Worm (Caenorhabditis elegans): Measurements from ENCODE around the gene abu-11.

The abu-11 gene

DNA sequence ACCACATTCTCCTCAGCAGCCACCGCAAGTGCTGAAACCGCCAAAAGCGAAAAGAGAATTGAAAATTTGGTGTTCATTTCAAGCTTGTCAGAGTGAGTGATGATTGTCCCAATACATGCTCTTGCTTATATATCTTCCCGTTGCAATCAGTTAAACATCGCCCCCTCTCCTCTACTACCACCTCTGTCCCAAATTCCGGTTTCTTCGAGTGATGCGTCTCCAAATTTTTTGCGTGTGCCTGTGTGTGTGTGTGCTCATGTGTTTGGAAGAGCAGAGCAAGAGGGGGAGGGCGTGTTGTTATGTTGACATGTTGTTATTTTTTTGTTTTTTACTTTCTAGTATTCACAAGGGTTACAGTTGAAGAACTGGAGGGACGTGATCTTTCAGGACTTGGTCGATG, at the start of gene abu-11:
Gene abu-11 (minus strand): TSS at position 101 of the 400 bp plus-strand sequence.
- TF ChIP-seq nhr-48 (tag; optimal IDR thresholded peaks at IDR 0.05), result no peak

DNA sequence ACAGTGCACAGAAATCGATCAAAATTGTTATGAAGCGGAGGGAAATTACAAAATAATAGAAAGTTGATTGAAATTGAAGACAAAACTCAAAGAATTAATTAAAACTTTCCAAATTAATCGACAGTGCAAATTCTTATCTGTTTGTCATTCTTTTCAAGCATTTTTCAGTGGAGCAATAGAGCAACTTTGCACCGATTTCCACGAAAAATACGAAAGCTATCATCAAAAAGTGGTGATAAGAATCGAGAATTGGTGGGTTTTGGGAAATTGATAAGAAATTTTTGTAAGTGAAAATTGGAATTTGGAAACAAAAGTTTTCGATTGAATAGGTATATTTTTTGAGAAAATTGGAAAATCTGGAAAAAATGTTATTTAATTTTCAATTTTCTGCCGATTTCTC, 45.7 kb upstream of the abu-11 start:
- TF ChIP-seq nhr-28 (tag; optimal IDR thresholded peaks at IDR 0.05), result peak; percentile 73
- TF ChIP-seq madf-9 (GFP tag; conservative IDR thresholded peaks at IDR 0.05), result no peak
- TF ChIP-seq hlh-11 (tag; optimal IDR thresholded peaks at IDR 0.05), result peak; percentile 25
- TF ChIP-seq php-3 (GFP tag; IDR thresholded peaks at IDR 0.05), result no peak
- peak; percentile 56 for TF ChIP-seq lin-38 (GFP tag; IDR thresholded peaks at IDR 0.05)
- no peak for TF ChIP-seq daf-16 (GFP tag; optimal IDR thresholded peaks at IDR 0.05)
- TF ChIP-seq daf-16 (tag; optimal IDR thresholded peaks at IDR 0.05), result peak; percentile 39
- no peak for TF ChIP-seq Y48G9A.11 (GFP tag; IDR thresholded peaks at IDR 0.05)
- TF ChIP-seq unc-62 (GFP tag; optimal IDR thresholded peaks at IDR 0.05 in 1 of 2), result peak in 1 of 2 experiments; percentile 19
- no peak for TF ChIP-seq unc-62 (tag; optimal IDR thresholded peaks at IDR 0.05)
- TF ChIP-seq pqm-1 (tag; optimal IDR thresholded peaks at IDR 0.05), result peak; percentile 100
- peak; percentile 43 for TF ChIP-seq nhr-77 (tag; optimal IDR thresholded peaks at IDR 0.05)
- peak; percentile 48 for TF ChIP-seq dve-1 (tag; optimal IDR thresholded peaks at IDR 0.05; ENCODE audit: insufficient read depth)
- TF ChIP-seq dmd-6 (GFP tag; IDR thresholded peaks at IDR 0.05), result peak; percentile 62

DNA sequence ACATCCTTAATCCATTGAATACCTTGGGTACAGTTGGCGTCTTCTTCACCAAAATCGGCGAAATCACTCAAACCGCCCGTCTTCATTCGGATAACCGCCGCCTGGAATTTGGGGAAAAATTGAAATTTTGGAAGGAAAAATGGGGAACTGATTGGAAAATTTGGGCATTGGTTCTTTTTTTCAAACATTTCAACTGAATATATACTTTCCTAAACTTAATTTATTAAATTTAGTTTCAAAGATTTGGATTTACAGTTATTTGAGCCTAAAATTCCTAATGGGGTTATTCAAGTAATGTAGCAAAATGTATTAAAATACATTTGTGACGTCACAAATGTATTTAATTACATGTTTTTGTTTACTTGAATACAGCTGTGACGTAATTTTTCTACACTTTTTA, 43.4 kb upstream of the abu-11 start, which contains the start of gene laat-1:
Gene laat-1 (minus strand): TSS at position 101 of the 400 bp plus-strand sequence.
- TF ChIP-seq hif-1 (tag; optimal IDR thresholded peaks at IDR 0.05) (no peak), nhr-28 (tag; optimal IDR thresholded peaks at IDR 0.05) (no peak), zfp-2 (tag; optimal IDR thresholded peaks at IDR 0.05) (no peak), tra-1 (GFP tag; IDR thresholded peaks at IDR 0.05) (no peak), nhr-237 (tag; optimal IDR thresholded peaks at IDR 0.05) (no peak), T20F7.1 (GFP tag; optimal IDR thresholded peaks at IDR 0.05) (no peak), T26A8.4 (GFP tag; IDR thresholded peaks at IDR 0.05) (no peak), fos-1 (tag; optimal IDR thresholded peaks at IDR 0.05) (no peak)

DNA sequence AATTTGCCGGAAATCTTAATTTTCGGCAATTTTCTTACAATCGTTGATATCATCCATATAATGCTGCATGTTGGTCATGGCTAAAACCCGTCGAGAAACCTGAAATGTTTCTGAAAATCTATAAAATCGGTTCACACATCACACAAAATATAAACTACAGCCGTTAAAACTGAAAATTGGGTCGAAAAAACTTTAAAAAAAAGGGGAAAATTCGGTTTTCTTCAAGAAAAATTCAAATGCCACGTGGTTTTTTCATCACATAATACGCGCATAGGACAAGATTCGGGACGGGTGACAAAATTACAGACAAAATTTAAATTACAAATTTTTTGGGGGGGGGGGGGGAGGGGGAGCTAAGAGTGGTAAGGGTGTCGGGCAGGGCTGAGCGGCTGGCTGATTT, 38.3 kb upstream of the abu-11 start, which contains the start of gene Y43H11AL.1:
Gene Y43H11AL.1 (minus strand): TSS at position 101 of the 400 bp plus-strand sequence.
- no peak for TF ChIP-seq ztf-11 (tag; optimal IDR thresholded peaks at IDR 0.05)
- TF ChIP-seq mxl-2 (GFP tag; conservative IDR thresholded peaks at IDR 0.05), result no peak
- TF ChIP-seq unc-130 (GFP tag; optimal IDR thresholded peaks at IDR 0.05), result no peak
- TF ChIP-seq hmg-1.1 (GFP tag; IDR thresholded peaks at IDR 0.05), result no peak
- TF ChIP-seq nhr-11 (tag; optimal IDR thresholded peaks at IDR 0.05), result no peak
- TF ChIP-seq daf-16 (GFP tag; optimal IDR thresholded peaks at IDR 0.05), result no peak
- no peak for TF ChIP-seq daf-16 (tag; optimal IDR thresholded peaks at IDR 0.05)
- TF ChIP-seq nhr-41 (GFP tag; IDR thresholded peaks at IDR 0.05), result no peak
- TF ChIP-seq saeg-2 (GFP tag; IDR thresholded peaks at IDR 0.05), result no peak
- TF ChIP-seq ZK337.2 (GFP tag; IDR thresholded peaks at IDR 0.05), result no peak
- no peak for TF ChIP-seq lin-38 (GFP tag; IDR thresholded peaks at IDR 0.05)
- TF ChIP-seq F10B5.3 (tag; optimal IDR thresholded peaks at IDR 0.05), result no peak
- TF ChIP-seq dmd-9 (GFP tag; IDR thresholded peaks at IDR 0.05), result no peak
- TF ChIP-seq jun-1 (tag; optimal IDR thresholded peaks at IDR 0.05), result no peak
- TF ChIP-seq daf-19 (GFP tag; conservative IDR thresholded peaks at IDR 0.05), result no peak
- TF ChIP-seq ceh-82 (tag; optimal IDR thresholded peaks at IDR 0.05), result no peak
- no peak for TF ChIP-seq nhr-76 (tag; optimal IDR thresholded peaks at IDR 0.05)
- no peak for TF ChIP-seq Y5F2A.4 (GFP tag; optimal IDR thresholded peaks at IDR 0.05)

Data from whole organism, L4 larva.